Worm (Caenorhabditis elegans): Measurements from ENCODE around the gene C08G5.6.

Gene C08G5.6

ce11 chrII:757224-757623 is 13.1 kb upstream of the C08G5.6 start:
- no peak for TF ChIP-seq ztf-11 (tag; optimal IDR thresholded peaks at IDR 0.05)
- no peak for TF ChIP-seq nhr-237 (tag; optimal IDR thresholded peaks at IDR 0.05)
- TF ChIP-seq zip-8 (tag; optimal IDR thresholded peaks at IDR 0.05): no peak
- TF ChIP-seq M03D4.4 (tag; optimal IDR thresholded peaks at IDR 0.05): no peak
- TF ChIP-seq lin-32 (GFP tag; optimal IDR thresholded peaks at IDR 0.05): no peak
- no peak for TF ChIP-seq unc-120 (tag; optimal IDR thresholded peaks at IDR 0.05; ENCODE audit: poor library complexity, severe bottlenecking)
- TF ChIP-seq ceh-43 (GFP tag; optimal IDR thresholded peaks at IDR 0.05): no peak
- TF ChIP-seq sem-2 (GFP tag; optimal IDR thresholded peaks at IDR 0.05): no peak
- TF ChIP-seq lsy-2 (tag; optimal IDR thresholded peaks at IDR 0.05): no peak
- TF ChIP-seq ceh-39 (tag; optimal IDR thresholded peaks at IDR 0.05): no peak
- no peak for TF ChIP-seq bed-3 (GFP tag; optimal IDR thresholded peaks at IDR 0.05)
- no peak for TF ChIP-seq cnd-1 (tag; optimal IDR thresholded peaks at IDR 0.05)
- no peak for TF ChIP-seq ces-1 (GFP tag; optimal IDR thresholded peaks at IDR 0.05)
- no peak for TF ChIP-seq lin-13 (tag; optimal IDR thresholded peaks at IDR 0.05)
- no peak for TF ChIP-seq ceh-83 (GFP tag; optimal IDR thresholded peaks at IDR 0.05)
- no peak for TF ChIP-seq elt-3 (tag; optimal IDR thresholded peaks at IDR 0.05)
- no peak for TF ChIP-seq elt-1 (tag; optimal IDR thresholded peaks at IDR 0.05; ENCODE audit: borderline replicate concordance, insufficient read depth)
- TF ChIP-seq mls-2 (tag; optimal IDR thresholded peaks at IDR 0.05): no peak

- no peak for TF ChIP-seq nhr-2 (tag; optimal IDR thresholded peaks at IDR 0.05)
- no peak for TF ChIP-seq nhr-28 (tag; optimal IDR thresholded peaks at IDR 0.05)
- TF ChIP-seq mab-5 (tag; optimal IDR thresholded peaks at IDR 0.05): no peak
- no peak for TF ChIP-seq nhr-12 (tag; optimal IDR thresholded peaks at IDR 0.05)
- TF ChIP-seq nhr-76 (tag; optimal IDR thresholded peaks at IDR 0.05): no peak
- no peak for TF ChIP-seq snpc-4 (tag; optimal IDR thresholded peaks at IDR 0.05)
- TF ChIP-seq mep-1 (tag; optimal IDR thresholded peaks at IDR 0.05): peak; percentile 25
- no peak for TF ChIP-seq unc-120 (tag; optimal IDR thresholded peaks at IDR 0.05; ENCODE audit: poor library complexity, severe bottlenecking)
- no peak for TF ChIP-seq drap-1 (GFP tag; optimal IDR thresholded peaks at IDR 0.05)
- TF ChIP-seq lsy-2 (tag; optimal IDR thresholded peaks at IDR 0.05): no peak
- TF ChIP-seq tbx-8 (GFP tag; optimal IDR thresholded peaks at IDR 0.05): no peak
- TF ChIP-seq lin-32 (GFP tag; optimal IDR thresholded peaks at IDR 0.05): no peak
- TF ChIP-seq ces-1 (GFP tag; optimal IDR thresholded peaks at IDR 0.05): peak; percentile 67
- TF ChIP-seq elt-1 (tag; optimal IDR thresholded peaks at IDR 0.05; ENCODE audit: borderline replicate concordance, insufficient read depth): no peak
- TF ChIP-seq hlh-1 (tag; optimal IDR thresholded peaks at IDR 0.05): no peak
Measured at ce11 chrII:759788-760187, 10.6 kb upstream of the C08G5.6 start.

DNA sequence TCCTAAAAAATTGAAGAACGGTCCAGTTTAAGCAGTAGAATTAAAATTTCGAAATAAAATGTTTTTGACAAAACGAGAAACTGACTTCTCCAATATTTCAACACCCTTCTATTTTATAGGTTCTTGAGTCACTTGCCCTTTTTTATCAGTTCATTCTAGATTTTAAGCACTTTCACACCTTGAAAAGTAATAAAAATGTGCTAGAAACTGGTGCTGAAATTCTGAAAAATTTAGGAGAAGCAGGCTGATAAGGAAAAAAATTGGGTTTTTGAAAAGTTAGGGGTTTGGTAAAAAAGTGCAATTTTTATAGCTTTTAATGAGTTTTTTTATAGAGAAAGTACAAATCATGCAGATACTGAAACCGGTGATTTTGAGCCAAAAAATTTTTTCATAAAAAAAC is 10.1 kb upstream of the C08G5.6 start:
- no peak for TF ChIP-seq mls-2 (tag; optimal IDR thresholded peaks at IDR 0.05)
- TF ChIP-seq hlh-1 (tag; optimal IDR thresholded peaks at IDR 0.05): no peak

DNA sequence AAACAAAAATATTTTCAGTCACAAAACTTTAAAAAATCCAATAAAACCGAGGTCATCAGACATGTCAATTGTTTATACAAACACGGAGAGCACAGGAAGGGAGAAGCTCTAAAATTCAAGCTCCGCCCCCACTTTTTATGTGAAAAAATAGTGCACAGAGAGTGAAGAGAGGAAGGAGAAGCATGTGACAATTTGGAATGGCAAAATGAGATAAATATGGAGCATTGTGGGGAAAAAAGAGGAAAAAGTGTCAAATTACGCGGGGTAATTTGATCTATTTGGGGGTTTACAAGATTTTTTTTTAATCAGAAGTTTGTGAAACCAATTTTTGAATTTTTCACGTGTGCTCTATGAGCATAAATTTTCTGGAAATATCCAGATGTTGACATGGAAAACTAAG is 7.4 kb upstream of the C08G5.6 start:
- TF ChIP-seq blmp-1 (tag; optimal IDR thresholded peaks at IDR 0.05) (no peak), nhr-2 (tag; optimal IDR thresholded peaks at IDR 0.05) (no peak), flh-1 (GFP tag; optimal IDR thresholded peaks at IDR 0.05) (no peak), ham-2 (GFP tag; optimal IDR thresholded peaks at IDR 0.05) (no peak), hlh-1 (tag; optimal IDR thresholded peaks at IDR 0.05) (no peak), nhr-28 (tag; optimal IDR thresholded peaks at IDR 0.05) (no peak), zip-8 (tag; optimal IDR thresholded peaks at IDR 0.05) (no peak), M03D4.4 (tag; optimal IDR thresholded peaks at IDR 0.05) (no peak), bed-3 (GFP tag; optimal IDR thresholded peaks at IDR 0.05) (no peak), pha-4 (tag; optimal IDR thresholded peaks at IDR 0.05) (no peak), sem-2 (GFP tag; optimal IDR thresholded peaks at IDR 0.05) (no peak), ces-1 (GFP tag; optimal IDR thresholded peaks at IDR 0.05) (no peak), drap-1 (GFP tag; optimal IDR thresholded peaks at IDR 0.05) (no peak), mls-2 (tag; optimal IDR thresholded peaks at IDR 0.05) (no peak)

ce11 chrII:764385-764784 is 6.0 kb upstream of the C08G5.6 start:
- TF ChIP-seq mep-1 (tag; optimal IDR thresholded peaks at IDR 0.05): no peak
- TF ChIP-seq lin-32 (GFP tag; optimal IDR thresholded peaks at IDR 0.05): no peak
- no peak for TF ChIP-seq nhr-28 (tag; optimal IDR thresholded peaks at IDR 0.05)
- TF ChIP-seq unc-62 (GFP tag; optimal IDR thresholded peaks at IDR 0.05): no peak
- no peak for TF ChIP-seq lin-13 (tag; optimal IDR thresholded peaks at IDR 0.05)
- no peak for TF ChIP-seq flh-1 (GFP tag; optimal IDR thresholded peaks at IDR 0.05)
- TF ChIP-seq nhr-2 (tag; optimal IDR thresholded peaks at IDR 0.05): no peak
- no peak for TF ChIP-seq bed-3 (GFP tag; optimal IDR thresholded peaks at IDR 0.05)
- no peak for TF ChIP-seq snpc-4 (tag; optimal IDR thresholded peaks at IDR 0.05)
- no peak for TF ChIP-seq lsy-2 (tag; optimal IDR thresholded peaks at IDR 0.05)
- TF ChIP-seq cnd-1 (tag; optimal IDR thresholded peaks at IDR 0.05): no peak
- TF ChIP-seq sem-2 (GFP tag; optimal IDR thresholded peaks at IDR 0.05): no peak
- no peak for TF ChIP-seq ceh-39 (tag; optimal IDR thresholded peaks at IDR 0.05)

Measured in whole organism, mixed stage, embryonic.